Worm (Caenorhabditis elegans): Measurements from ENCODE around the gene rei-1.

rei-1 gene

DNA sequence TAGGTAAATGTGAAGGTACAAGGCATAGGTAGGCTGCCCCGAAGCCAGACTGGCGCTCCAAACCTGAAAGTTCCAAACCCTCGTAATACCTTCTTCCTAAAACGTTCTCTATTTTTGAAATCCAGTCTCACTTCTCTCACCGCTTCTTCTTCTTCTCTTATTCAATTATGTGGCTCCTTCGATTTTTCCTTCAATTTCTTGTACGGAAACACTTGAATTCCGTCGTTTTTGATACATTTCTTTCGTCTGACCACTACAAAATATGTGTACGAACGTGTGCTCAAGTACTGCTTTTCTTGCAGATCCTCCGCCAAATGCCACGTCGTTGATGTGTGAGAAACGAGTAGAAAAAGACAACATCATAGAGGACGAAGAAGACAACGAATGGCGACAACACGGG is 31.7 kb downstream of the rei-1 start, which contains the start of gene unc-79:
Gene unc-79, plus strand, starts transcription at position 301 of the 400 bp plus-strand sequence.
- TF ChIP-seq egl-13 (tag; optimal IDR thresholded peaks at IDR 0.05) = no peak
- no peak for TF ChIP-seq nhr-90 (tag; optimal IDR thresholded peaks at IDR 0.05; ENCODE audit: poor library complexity)
- TF ChIP-seq efl-1 (optimal IDR thresholded peaks at IDR 0.05) = no peak
- peak in 1 of 2 experiments; percentile 64 for TF ChIP-seq efl-1 (GFP tag; optimal IDR thresholded peaks at IDR 0.05 in 1 of 2)
- no peak for TF ChIP-seq nhr-76 (tag; optimal IDR thresholded peaks at IDR 0.05)
- TF ChIP-seq unc-130 (tag; optimal IDR thresholded peaks at IDR 0.05) = no peak

DNA sequence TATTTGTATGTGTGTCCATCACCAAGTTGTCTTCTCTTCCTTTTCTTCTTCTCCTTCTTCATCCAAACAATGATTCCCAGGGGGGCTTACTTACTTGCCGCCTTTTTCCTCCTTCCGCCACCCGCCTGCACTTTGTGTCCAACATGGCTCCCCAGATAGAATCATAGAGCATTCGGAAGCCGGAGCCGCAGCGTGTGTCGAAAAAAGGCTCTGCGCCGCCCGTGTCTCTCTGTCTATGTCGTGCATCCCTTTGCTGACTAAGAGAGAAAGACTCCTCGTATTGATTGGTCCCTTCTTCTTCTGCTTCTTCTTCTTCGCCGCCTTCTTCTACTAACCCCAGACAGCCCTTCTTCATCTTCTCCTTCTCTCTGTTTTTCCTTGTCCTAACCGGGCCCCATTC is 34.3 kb downstream of the rei-1 start:
- TF ChIP-seq lin-14 (GFP tag; optimal IDR thresholded peaks at IDR 0.05) (peak; percentile 94), hlh-17 (GFP tag; optimal IDR thresholded peaks at IDR 0.05; ENCODE audit: borderline replicate concordance) (no peak), fkh-10 (GFP tag; optimal IDR thresholded peaks at IDR 0.05) (peak; percentile 15), snu-23 (GFP tag; optimal IDR thresholded peaks at IDR 0.05) (peak; percentile 49), efl-1 (optimal IDR thresholded peaks at IDR 0.05) (peak; percentile 22 to 24), efl-1 (GFP tag; optimal IDR thresholded peaks at IDR 0.05 in 1 of 2) (no peak), xbp-1 (tag; optimal IDR thresholded peaks at IDR 0.05) (peak; percentile 26), swsn-7 (tag; optimal IDR thresholded peaks at IDR 0.05) (peak; percentile 58), tbx-2 (tag; optimal IDR thresholded peaks at IDR 0.05) (peak; percentile 60), ztf-4 (tag; optimal IDR thresholded peaks at IDR 0.05) (no peak), dpl-1 (GFP tag; optimal IDR thresholded peaks at IDR 0.05) (peak in 1 of 3 experiments; percentile 39), nhr-71 (tag; optimal IDR thresholded peaks at IDR 0.05) (peak; percentile 49), ceh-90 (tag; optimal IDR thresholded peaks at IDR 0.05) (no peak), aly-2 (tag; optimal IDR thresholded peaks at IDR 0.05) (no peak), lin-13 (GFP tag; optimal IDR thresholded peaks at IDR 0.05) (no peak), unc-30 (tag; optimal IDR thresholded peaks at IDR 0.05) (no peak), isw-1 (GFP tag; IDR thresholded peaks at IDR 0.05) (peak; percentile 43), egl-13 (tag; optimal IDR thresholded peaks at IDR 0.05) (peak; percentile 14), nhr-76 (tag; optimal IDR thresholded peaks at IDR 0.05) (no peak), nhr-77 (tag; optimal IDR thresholded peaks at IDR 0.05) (no peak), dsc-1 (tag; optimal IDR thresholded peaks at IDR 0.05) (peak; percentile 11), lsy-2 (tag; optimal IDR thresholded peaks at IDR 0.05) (peak in 1 of 2 experiments; percentile 49), ceh-82 (tag; optimal IDR thresholded peaks at IDR 0.05) (peak in 2 of 3 experiments; percentile 32 to 87), fkh-8 (tag; optimal IDR thresholded peaks at IDR 0.05) (peak; percentile 72), F16B12.6 (tag; optimal IDR thresholded peaks at IDR 0.05) (peak; percentile 15), lin-15B (tag; optimal IDR thresholded peaks at IDR 0.05) (no peak), nhr-47 (tag; optimal IDR thresholded peaks at IDR 0.05) (peak; percentile 40), lin-35 (GFP tag; optimal IDR thresholded peaks at IDR 0.05) (peak in 1 of 2 experiments; percentile 50), unc-86 (tag; optimal IDR thresholded peaks at IDR 0.05) (peak; percentile 67)

DNA sequence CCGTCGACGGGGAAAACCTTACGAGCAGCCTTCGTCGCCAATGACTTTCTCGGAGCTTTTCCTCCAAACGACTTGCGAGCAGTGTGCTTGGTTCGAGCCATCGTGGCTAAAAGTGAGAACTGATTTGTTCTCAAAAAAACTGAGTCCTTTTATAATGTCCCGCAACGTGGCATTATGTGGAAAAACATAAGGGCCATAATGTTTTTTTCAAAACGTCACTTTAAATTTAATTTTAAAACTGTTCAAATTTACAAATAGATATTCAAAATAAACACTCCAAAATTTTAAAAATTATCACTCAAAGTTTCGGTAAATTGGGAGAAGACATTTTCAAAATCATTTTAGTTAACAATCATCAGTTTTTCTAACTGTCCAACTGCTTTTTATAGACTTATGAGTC is 38.0 kb downstream of the rei-1 start, which contains the start of gene his-70:
Gene his-70, minus strand, starts transcription at position 101 of the 400 bp plus-strand sequence.
- no peak for TF ChIP-seq vab-15 (tag; optimal IDR thresholded peaks at IDR 0.05)

DNA sequence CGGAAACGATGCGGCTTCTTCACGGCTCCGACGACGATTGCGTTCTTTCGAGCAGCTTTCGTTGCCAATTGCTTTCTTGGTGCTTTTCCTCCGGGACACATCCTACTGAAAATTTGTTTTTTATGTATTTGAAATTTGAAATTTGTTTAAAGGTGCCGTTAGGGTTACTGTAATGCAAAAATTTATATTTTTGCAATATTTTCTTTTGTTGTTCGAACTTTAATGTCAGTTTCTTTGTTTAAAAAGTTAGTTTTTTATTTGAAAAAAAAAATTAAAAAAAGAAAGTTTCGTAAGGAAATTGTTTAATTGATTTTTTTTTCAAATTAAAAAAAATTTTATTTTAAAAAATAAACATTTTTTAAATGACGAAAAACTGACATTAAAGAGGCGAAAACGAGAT is 39.3 kb downstream of the rei-1 start, which contains the start of gene his-69:
Gene his-69, minus strand, starts transcription at position 101 of the 400 bp plus-strand sequence.
- TF ChIP-seq efl-3 (GFP tag; optimal IDR thresholded peaks at IDR 0.05) = no peak
- TF ChIP-seq unc-130 (tag; optimal IDR thresholded peaks at IDR 0.05) = no peak

DNA sequence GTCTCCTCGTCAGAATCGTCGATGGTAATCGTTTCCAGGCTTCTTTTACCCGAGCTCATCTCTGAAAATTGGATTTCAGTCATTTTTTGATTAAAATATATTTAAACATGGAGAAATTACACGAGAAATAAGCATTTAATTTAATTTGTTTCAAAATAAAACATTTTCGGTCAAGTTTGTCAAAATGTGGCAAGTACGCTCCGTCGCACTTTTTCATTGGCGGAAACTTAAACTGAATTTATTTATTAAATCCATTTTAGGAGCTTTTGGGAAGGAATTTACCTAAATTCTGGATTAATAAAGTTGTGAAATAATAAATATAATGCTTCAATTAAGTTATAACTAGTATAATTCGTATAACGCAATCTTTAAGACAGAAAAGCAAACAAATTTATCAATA is 40.1 kb downstream of the rei-1 start, which contains the start of gene rcq-5:
Gene rcq-5, minus strand, starts transcription at position 83 of the 400 bp plus-strand sequence.
- TF ChIP-seq skn-1 (tag; optimal IDR thresholded peaks at IDR 0.05) = peak; percentile 50
- TF ChIP-seq rnt-1 (tag; optimal IDR thresholded peaks at IDR 0.05) = no peak
- TF ChIP-seq nhr-12 (tag; optimal IDR thresholded peaks at IDR 0.05) = no peak
- no peak for TF ChIP-seq ceh-8 (GFP tag; optimal IDR thresholded peaks at IDR 0.05)
- no peak for TF ChIP-seq elt-3 (tag; optimal IDR thresholded peaks at IDR 0.05)
- no peak for TF ChIP-seq snpc-4 (tag; optimal IDR thresholded peaks at IDR 0.05)
- TF ChIP-seq tlp-1 (tag; optimal IDR thresholded peaks at IDR 0.05) = no peak
- no peak for TF ChIP-seq vab-15 (tag; optimal IDR thresholded peaks at IDR 0.05)
- no peak for TF ChIP-seq snu-23 (GFP tag; optimal IDR thresholded peaks at IDR 0.05)
- no peak for TF ChIP-seq hlh-4 (tag; optimal IDR thresholded peaks at IDR 0.05)
- TF ChIP-seq lin-15B (tag; optimal IDR thresholded peaks at IDR 0.05) = peak; percentile 7
- TF ChIP-seq pag-3 (tag; optimal IDR thresholded peaks at IDR 0.05; ENCODE audit: borderline replicate concordance, insufficient read depth) = no peak
- no peak for TF ChIP-seq alr-1 (tag; optimal IDR thresholded peaks at IDR 0.05; ENCODE audit: borderline replicate concordance)
- no peak for TF ChIP-seq ceh-82 (tag; optimal IDR thresholded peaks at IDR 0.05)
- TF ChIP-seq dpl-1 (GFP tag; optimal IDR thresholded peaks at IDR 0.05) = peak; percentile 78 to 90 (median 88)
- TF ChIP-seq lin-39 (tag; optimal IDR thresholded peaks at IDR 0.05) = no peak
- TF ChIP-seq zip-4 (GFP tag; optimal IDR thresholded peaks at IDR 0.05) = no peak
